Fruit fly (Drosophila melanogaster) whole organism, adult: Measurements from ENCODE around the gene CG8891.

ENCODE experiments used
- CG11617 ChIP-seq: fragments of 200-800 bp; sonication (Bioruptor generic); optimal IDR thresholded peaks from 2 replicates; lab custom pipeline; 2017; ENCODE audit warnings: mild to moderate bottlenecking, missing biosample characterization, missing genetic modification reagents, missing genetic modification characterization
- CG33017 ChIP-seq: fragments of 200-800 bp; sonication (Bioruptor generic); optimal IDR thresholded peaks from 2 replicates; lab custom pipeline; 2018; ENCODE audit warnings: missing biosample characterization, mild to moderate bottlenecking, missing genetic modification characterization, moderate library complexity
- Clk ChIP-seq: fragments of 200-800 bp; sonication (Bioruptor generic); optimal IDR thresholded peaks from 2 replicates; lab custom pipeline; 2017; ENCODE audit warnings: missing biosample characterization, missing genetic modification characterization
- Crg-1 ChIP-seq: fragments of 200-800 bp; sonication (Bioruptor generic); optimal IDR thresholded peaks from 2 replicates; lab custom pipeline; 2016; ENCODE audit warnings: missing biosample characterization, missing genetic modification characterization
- cic ChIP-seq: fragments of 200-800 bp; sonication (Bioruptor generic); optimal IDR thresholded peaks from 2 replicates; lab custom pipeline; 2017; ENCODE audit warnings: missing biosample characterization, mild to moderate bottlenecking, missing genetic modification characterization, moderate library complexity
- kay ChIP-seq: fragments of 200-800 bp; sonication (Bioruptor generic); peaks from one replicate; lab custom pipeline; 2016; ENCODE audit warnings: missing biosample characterization, missing genetic modification characterization, borderline replicate concordance
- ovo ChIP-seq: fragments of 200-800 bp; sonication (Bioruptor generic); optimal IDR thresholded peaks from 2 replicates; lab custom pipeline; 2016; ENCODE audit warnings: missing biosample characterization, missing genetic modification characterization

dm6 chr2L:4996283-4996922 lies 17.2 kb upstream of the CG8891 start:
- no peak for TF ChIP-seq cic (GFP tag; lab: Kevin White, UChicago)
- no peak for TF ChIP-seq Crg-1 (GFP tag; lab: Kevin White, UChicago)
- TF ChIP-seq CG11617 (GFP tag; lab: Kevin White, UChicago): no peak
- no peak for TF ChIP-seq CG33017 (tag; lab: Kevin White, UChicago)
- no peak for TF ChIP-seq Clk (GFP tag; lab: Kevin White, UChicago)
- no peak for TF ChIP-seq kay (GFP tag; lab: Kevin White, UChicago)
- TF ChIP-seq ovo (GFP tag; lab: Kevin White, UChicago): no peak
